Worm (Caenorhabditis elegans): ENCODE measurements around the gene nhr-234.

nhr-234 gene

DNA sequence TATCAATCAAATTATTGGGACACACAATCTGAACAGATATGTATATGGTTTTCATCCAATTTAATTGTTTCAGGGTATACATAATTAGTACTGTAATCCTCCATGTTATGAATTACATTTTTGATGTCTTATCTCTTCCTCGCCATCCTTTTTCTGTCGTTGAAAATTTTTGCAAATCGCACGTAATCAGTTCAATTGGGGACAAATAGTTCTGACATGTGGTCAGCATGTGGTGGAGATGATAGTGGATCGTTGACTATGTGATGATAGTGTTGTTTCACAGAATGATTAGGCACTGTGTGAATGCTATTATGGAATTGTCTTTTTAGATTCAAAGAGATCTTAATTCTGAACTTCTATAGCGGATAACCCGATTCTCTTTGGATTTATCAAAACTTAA is 21.1 kb upstream of the nhr-234 start:
- TF ChIP-seq lsy-27 (tag; optimal IDR thresholded peaks at IDR 0.05; ENCODE audit: borderline replicate concordance, insufficient read depth) (no peak), pha-4 (tag; optimal IDR thresholded peaks at IDR 0.05) (no peak), mes-4 (tag; optimal IDR thresholded peaks at IDR 0.05) (no peak), cebp-1 (GFP tag; IDR thresholded peaks at IDR 0.05) (no peak), cebp-1 (tag; optimal IDR thresholded peaks at IDR 0.05) (no peak), madf-6 (GFP tag; IDR thresholded peaks at IDR 0.05) (no peak), egl-18 (GFP tag; IDR thresholded peaks at IDR 0.05) (no peak), mxl-1 (tag; optimal IDR thresholded peaks at IDR 0.05) (no peak), B0261.1 (tag; optimal IDR thresholded peaks at IDR 0.05) (no peak), rec-8 (tag; optimal IDR thresholded peaks at IDR 0.05) (no peak), dpff-1 (tag; optimal IDR thresholded peaks at IDR 0.05) (no peak), F37B4.10 (GFP tag; IDR thresholded peaks at IDR 0.05) (no peak), hrde-1 (tag; optimal IDR thresholded peaks at IDR 0.05; ENCODE audit: borderline replicate concordance) (no peak), rpc-1 (optimal IDR thresholded peaks at IDR 0.05) (no peak), rpc-1 (tag; optimal IDR thresholded peaks at IDR 0.05) (no peak), athp-1 (tag; optimal IDR thresholded peaks at IDR 0.05) (no peak), somi-1 (GFP tag; optimal IDR thresholded peaks at IDR 0.05) (no peak), F10E7.11 (tag; optimal IDR thresholded peaks at IDR 0.05) (no peak), tbp1 (GFP tag; optimal IDR thresholded peaks at IDR 0.05) (no peak)

DNA sequence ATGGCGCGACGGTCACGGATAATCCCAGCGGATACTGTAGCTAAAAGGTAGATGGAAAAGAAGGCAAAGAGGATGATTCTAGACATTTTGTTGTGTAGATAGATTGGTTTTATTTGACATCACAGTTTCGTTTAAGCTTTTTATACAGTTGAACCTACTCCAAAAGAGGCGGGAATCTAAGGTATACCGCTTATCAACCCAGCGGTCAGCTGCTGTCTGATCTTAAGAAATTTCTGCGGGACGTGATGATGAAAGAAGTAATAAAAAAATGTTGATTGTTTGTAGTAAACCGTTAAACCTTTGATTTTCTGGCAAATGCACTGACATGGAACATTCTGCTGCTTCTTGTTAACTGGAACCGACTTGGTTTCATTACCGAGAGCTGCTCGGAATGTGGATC is 20.4 kb upstream of the nhr-234 start, which contains the start of gene nspe-6:
Gene nspe-6, minus strand, starts transcription at position 101 of the 400 bp plus-strand sequence.
- TF ChIP-seq F22D6.2 (tag; optimal IDR thresholded peaks at IDR 0.05), result no peak

DNA sequence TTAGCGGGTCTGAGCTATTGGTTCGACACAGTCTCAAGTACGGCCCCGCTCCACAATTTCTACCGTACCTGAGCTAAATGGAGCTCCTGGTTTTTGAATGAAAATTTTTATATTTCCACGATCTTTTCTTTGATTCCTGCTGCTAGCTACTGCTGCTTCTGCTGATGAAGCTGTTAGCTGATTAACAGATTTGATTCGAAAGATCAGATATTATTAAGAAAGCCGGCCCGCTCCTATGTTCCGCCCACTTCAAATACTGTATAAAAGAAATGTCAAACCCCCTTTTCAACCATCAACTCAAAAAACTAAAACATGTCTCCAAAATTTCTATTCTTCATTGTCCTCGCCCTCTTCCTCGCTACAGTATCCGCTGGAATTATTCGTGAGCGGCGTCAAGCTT is 18.9 kb upstream of the nhr-234 start, which contains the start of gene nspe-3:
Gene nspe-3, plus strand, starts transcription at position 301 of the 400 bp plus-strand sequence.
- no peak for TF ChIP-seq F33H1.4 (GFP tag; IDR thresholded peaks at IDR 0.05)
- TF ChIP-seq ztf-3 (GFP tag; optimal IDR thresholded peaks at IDR 0.05), result no peak
- no peak for TF ChIP-seq lin-54 (GFP tag; optimal IDR thresholded peaks at IDR 0.05)
- TF ChIP-seq athp-1 (tag; optimal IDR thresholded peaks at IDR 0.05), result no peak
- TF ChIP-seq gei-17 (GFP tag; optimal IDR thresholded peaks at IDR 0.05), result no peak
- TF ChIP-seq ztf-6 (GFP tag; IDR thresholded peaks at IDR 0.05), result no peak
- TF ChIP-seq attf-5 (GFP tag; optimal IDR thresholded peaks at IDR 0.05), result no peak
- no peak for TF ChIP-seq mel-28 (tag; optimal IDR thresholded peaks at IDR 0.05; ENCODE audit: borderline replicate concordance)
- no peak for TF ChIP-seq chd-7 (tag; optimal IDR thresholded peaks at IDR 0.05)
- no peak for TF ChIP-seq pbrm-1 (GFP tag; IDR thresholded peaks at IDR 0.05)
- TF ChIP-seq attf-3 (GFP tag; conservative IDR thresholded peaks at IDR 0.05), result no peak
- no peak for TF ChIP-seq ccch-3 (GFP tag; optimal IDR thresholded peaks at IDR 0.05)
- no peak for TF ChIP-seq lsl-1 (GFP tag; optimal IDR thresholded peaks at IDR 0.05)
- TF ChIP-seq F57C9.4 (tag; optimal IDR thresholded peaks at IDR 0.05), result no peak

DNA sequence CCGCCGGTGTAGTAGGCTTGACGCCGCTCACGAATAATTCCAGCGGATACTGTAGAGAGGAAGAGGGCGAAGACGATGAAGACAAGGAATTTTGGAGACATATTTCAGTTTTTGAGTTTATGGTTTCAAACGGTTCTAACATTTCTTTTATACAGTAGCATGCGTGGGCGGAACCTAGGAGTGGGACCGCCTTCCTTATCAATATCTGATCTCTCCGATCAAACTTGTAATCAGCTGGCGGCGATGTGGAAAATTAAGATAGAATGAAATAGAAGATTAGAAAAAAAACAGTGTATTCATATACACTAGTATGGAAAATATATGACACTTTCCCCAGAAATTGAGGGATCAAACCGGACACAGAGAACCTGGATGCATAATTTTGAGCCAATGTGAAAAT is 17.2 kb upstream of the nhr-234 start, which contains the start of gene nspe-2:
Gene nspe-2, minus strand, starts transcription at position 101 of the 400 bp plus-strand sequence.
- no peak for TF ChIP-seq F52B5.7 (tag; optimal IDR thresholded peaks at IDR 0.05)
- TF ChIP-seq ceh-100 (GFP tag; IDR thresholded peaks at IDR 0.05), result no peak
- no peak for TF ChIP-seq F10E7.11 (tag; optimal IDR thresholded peaks at IDR 0.05)
- no peak for TF ChIP-seq him-1 (tag; optimal IDR thresholded peaks at IDR 0.05)
- TF ChIP-seq cebp-2 (GFP tag; IDR thresholded peaks at IDR 0.05), result no peak
- TF ChIP-seq B0336.3 (GFP tag; IDR thresholded peaks at IDR 0.05), result no peak
- no peak for TF ChIP-seq F39B2.1 (GFP tag; IDR thresholded peaks at IDR 0.05)
- TF ChIP-seq attf-6 (GFP tag; IDR thresholded peaks at IDR 0.05), result no peak
- TF ChIP-seq snpc-4 (GFP tag; optimal IDR thresholded peaks at IDR 0.05), result no peak
- no peak for TF ChIP-seq snpc-4 (tag; optimal IDR thresholded peaks at IDR 0.05)
- TF ChIP-seq F57C9.4 (tag; optimal IDR thresholded peaks at IDR 0.05), result no peak
- TF ChIP-seq ama-1 (optimal IDR thresholded peaks at IDR 0.05), result no peak
- TF ChIP-seq ama-1 (GFP tag; optimal IDR thresholded peaks at IDR 0.05), result no peak
- TF ChIP-seq ets-4 (GFP tag; optimal IDR thresholded peaks at IDR 0.05), result no peak
- TF ChIP-seq K11D2.4 (GFP tag; IDR thresholded peaks at IDR 0.05), result no peak
